Worm (Caenorhabditis elegans): ENCODE results near the gene gbb-2.
A peak's percentile ranks its signal among the peaks of the same experiment; 100 is the strongest.

Gene gbb-2

DNA sequence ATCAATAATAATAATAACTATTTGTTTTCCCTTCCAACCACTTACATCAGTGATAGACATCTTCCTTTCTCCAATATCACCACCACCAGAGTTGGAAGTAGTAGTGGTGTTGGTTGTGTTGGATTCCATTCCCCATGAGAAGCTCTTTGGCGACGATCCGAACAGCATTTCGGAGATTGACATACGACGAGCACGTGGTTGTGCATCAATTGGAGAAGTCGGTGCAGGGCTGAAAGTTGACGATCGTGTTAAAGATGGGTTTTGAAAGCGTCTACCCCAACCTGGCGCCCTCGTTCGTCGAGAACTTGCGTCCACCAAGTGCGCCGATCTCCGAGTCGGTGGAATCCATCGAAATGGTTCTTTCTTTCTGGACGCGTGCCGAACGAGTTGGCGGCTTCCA lies 37.5 kb downstream of the gbb-2 start:
- TF ChIP-seq nhr-77 (tag; optimal IDR thresholded peaks at IDR 0.05) = no peak
- TF ChIP-seq daf-12 (tag; optimal IDR thresholded peaks at IDR 0.05) = no peak
- TF ChIP-seq elt-1 (tag; optimal IDR thresholded peaks at IDR 0.05) = no peak
- TF ChIP-seq nhr-28 (tag; optimal IDR thresholded peaks at IDR 0.05) = no peak
- TF ChIP-seq hmg-11 (tag; optimal IDR thresholded peaks at IDR 0.05) = no peak
- no peak for TF ChIP-seq zag-1 (tag; optimal IDR thresholded peaks at IDR 0.05)
- no peak for TF ChIP-seq R02D3.7 (tag; optimal IDR thresholded peaks at IDR 0.05)
- TF ChIP-seq unc-39 (tag; optimal IDR thresholded peaks at IDR 0.05) = no peak
- TF ChIP-seq egl-27 (tag; optimal IDR thresholded peaks at IDR 0.05) = no peak
- TF ChIP-seq snpc-4 (tag; optimal IDR thresholded peaks at IDR 0.05) = no peak
- TF ChIP-seq nhr-11 (tag; optimal IDR thresholded peaks at IDR 0.05) = no peak
- TF ChIP-seq mml-1 (tag; optimal IDR thresholded peaks at IDR 0.05) = no peak
- no peak for TF ChIP-seq ZK546.5 (tag; optimal IDR thresholded peaks at IDR 0.05)
- no peak for TF ChIP-seq ztf-11 (tag; optimal IDR thresholded peaks at IDR 0.05)
- TF ChIP-seq ztf-4 (tag; optimal IDR thresholded peaks at IDR 0.05) = no peak
- no peak for TF ChIP-seq nfya-1 (tag; optimal IDR thresholded peaks at IDR 0.05; ENCODE audit: insufficient read depth)
- no peak for TF ChIP-seq ceh-28 (tag; optimal IDR thresholded peaks at IDR 0.05)
- no peak for TF ChIP-seq ceh-9 (tag; optimal IDR thresholded peaks at IDR 0.05)

DNA sequence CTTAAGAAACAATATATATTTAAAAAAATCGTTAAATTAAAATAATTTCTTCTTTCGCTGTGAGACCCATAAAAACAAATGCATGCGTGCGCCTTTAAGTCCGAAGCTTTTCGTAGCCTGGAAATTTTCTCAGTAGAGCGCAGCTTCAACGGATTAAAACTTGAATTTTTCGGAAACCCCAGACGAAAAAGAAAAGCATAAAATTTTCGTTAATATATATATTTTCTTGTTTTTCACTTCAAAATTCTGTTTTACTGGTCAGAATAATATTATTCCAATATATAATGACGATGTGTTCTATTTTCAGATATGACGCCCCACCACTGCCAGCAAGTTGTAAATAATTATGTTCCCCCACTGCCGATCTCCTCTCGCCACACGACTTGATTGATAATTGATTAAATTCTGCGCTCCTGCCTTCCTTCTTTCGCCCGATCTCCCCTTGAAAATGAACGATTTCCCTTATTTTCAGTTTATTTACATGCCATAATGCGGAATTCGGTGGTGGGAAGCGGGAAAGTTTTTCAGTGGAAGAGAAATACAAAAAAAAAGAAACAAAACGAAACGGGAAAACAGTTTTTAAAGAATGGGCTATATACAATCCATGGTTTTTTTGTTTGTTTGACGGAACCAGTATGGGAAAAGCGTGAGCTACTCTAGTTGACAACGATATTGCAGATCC lies 38.4 kb downstream of the gbb-2 start:
- no peak for TF ChIP-seq ceh-9 (tag; optimal IDR thresholded peaks at IDR 0.05)
- no peak for TF ChIP-seq mdl-1 (tag; optimal IDR thresholded peaks at IDR 0.05)
- TF ChIP-seq nhr-43 (tag; optimal IDR thresholded peaks at IDR 0.05; ENCODE audit: poor library complexity, severe bottlenecking) = peak; percentile 65
- no peak for TF ChIP-seq nhr-67 (tag; optimal IDR thresholded peaks at IDR 0.05)
- TF ChIP-seq jun-1 (tag; optimal IDR thresholded peaks at IDR 0.05) = peak; percentile 17
- peak; percentile 14 for TF ChIP-seq nhr-23 (tag; optimal IDR thresholded peaks at IDR 0.05)
- no peak for TF ChIP-seq fos-1 (tag; optimal IDR thresholded peaks at IDR 0.05)
- TF ChIP-seq ama-1 (optimal IDR thresholded peaks at IDR 0.05) = peak; percentile 98
- peak; percentile 46 for TF ChIP-seq pha-4 (tag; optimal IDR thresholded peaks at IDR 0.05)
- TF ChIP-seq tbx-2 (tag; optimal IDR thresholded peaks at IDR 0.05) = peak; percentile 46
- TF ChIP-seq ztf-4 (tag; optimal IDR thresholded peaks at IDR 0.05) = peak; percentile 69
- TF ChIP-seq egl-27 (tag; optimal IDR thresholded peaks at IDR 0.05) = no peak
- peak; percentile 9 for TF ChIP-seq hmg-11 (tag; optimal IDR thresholded peaks at IDR 0.05)
- TF ChIP-seq elt-2 (tag; optimal IDR thresholded peaks at IDR 0.05) = peak; percentile 40
- no peak for TF ChIP-seq lin-39 (tag; optimal IDR thresholded peaks at IDR 0.05)
- TF ChIP-seq sea-2 (GFP tag; optimal IDR thresholded peaks at IDR 0.05) = no peak
- no peak for TF ChIP-seq unc-62 (GFP tag; optimal IDR thresholded peaks at IDR 0.05)
- TF ChIP-seq lsy-12 (tag; optimal IDR thresholded peaks at IDR 0.05) = peak; percentile 46
- no peak for TF ChIP-seq zag-1 (tag; optimal IDR thresholded peaks at IDR 0.05)

DNA sequence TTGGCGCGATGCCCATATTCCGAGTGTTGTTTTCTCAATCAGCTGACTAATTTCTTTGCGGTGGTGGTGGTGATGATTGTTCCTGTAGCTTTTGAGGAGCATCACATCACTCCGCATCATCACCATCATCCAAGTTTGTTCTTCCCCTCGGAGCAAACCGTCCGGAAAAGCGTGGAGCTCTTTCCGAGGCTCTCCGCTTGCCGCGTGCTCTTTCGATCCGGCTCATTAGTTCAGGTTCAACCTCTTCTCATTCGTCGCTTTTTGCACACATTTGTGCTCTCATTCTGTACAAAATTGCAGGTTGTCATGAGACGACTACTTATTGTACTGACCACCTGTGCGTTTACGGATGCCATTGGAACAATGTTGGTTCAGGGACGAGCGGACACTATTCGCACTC lies 41.4 kb downstream of the gbb-2 start, which contains the start of gene M01H9.5:
M01H9.5 (plus strand) TSS at position 301 of the 400 bp plus-strand sequence.
- TF ChIP-seq nhr-11 (tag; optimal IDR thresholded peaks at IDR 0.05) = no peak
- TF ChIP-seq ztf-4 (tag; optimal IDR thresholded peaks at IDR 0.05) = no peak
- TF ChIP-seq sea-2 (GFP tag; optimal IDR thresholded peaks at IDR 0.05) = no peak
- no peak for TF ChIP-seq ztf-11 (tag; optimal IDR thresholded peaks at IDR 0.05)
- TF ChIP-seq lin-15B (tag; optimal IDR thresholded peaks at IDR 0.05) = no peak
- no peak for TF ChIP-seq unc-62 (GFP tag; optimal IDR thresholded peaks at IDR 0.05)
- TF ChIP-seq jun-1 (tag; optimal IDR thresholded peaks at IDR 0.05) = no peak
- TF ChIP-seq ceh-28 (tag; optimal IDR thresholded peaks at IDR 0.05) = no peak
- TF ChIP-seq unc-39 (tag; optimal IDR thresholded peaks at IDR 0.05) = no peak
- no peak for TF ChIP-seq snpc-4 (tag; optimal IDR thresholded peaks at IDR 0.05)

DNA sequence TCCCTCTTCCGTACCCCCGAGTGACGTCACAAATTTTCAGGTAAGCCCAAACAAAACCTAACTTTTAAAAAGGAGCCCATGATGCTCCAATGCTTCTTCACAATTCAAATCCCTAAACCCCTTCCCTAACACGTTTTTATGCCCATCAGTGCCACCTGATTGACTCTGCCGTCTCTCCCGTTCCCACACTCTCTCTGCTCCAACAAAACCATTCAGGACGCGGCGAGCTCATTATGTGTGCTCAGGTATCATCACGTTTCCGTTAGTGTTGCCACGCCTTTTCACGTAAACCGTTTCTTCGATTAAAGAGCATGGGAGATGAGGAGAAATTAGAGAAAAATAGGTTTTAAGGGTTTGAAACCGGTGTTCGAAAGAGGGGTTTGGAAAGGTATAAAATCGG lies 43.4 kb downstream of the gbb-2 start, which contains the start of gene M01H9.2:
M01H9.2 (minus strand) TSS at position 101 of the 400 bp plus-strand sequence.
- TF ChIP-seq ZK546.5 (tag; optimal IDR thresholded peaks at IDR 0.05) = no peak
- TF ChIP-seq egl-5 (tag; optimal IDR thresholded peaks at IDR 0.05) = no peak
- TF ChIP-seq ceh-16 (tag; optimal IDR thresholded peaks at IDR 0.05) = no peak
- no peak for TF ChIP-seq fkh-10 (GFP tag; optimal IDR thresholded peaks at IDR 0.05)
- TF ChIP-seq nhr-76 (tag; optimal IDR thresholded peaks at IDR 0.05) = no peak
- TF ChIP-seq nhr-28 (tag; optimal IDR thresholded peaks at IDR 0.05) = no peak
- TF ChIP-seq fkh-2 (tag; optimal IDR thresholded peaks at IDR 0.05) = no peak
- no peak for TF ChIP-seq mdl-1 (tag; optimal IDR thresholded peaks at IDR 0.05)
- no peak for TF ChIP-seq ceh-9 (tag; optimal IDR thresholded peaks at IDR 0.05)
- no peak for TF ChIP-seq unc-39 (tag; optimal IDR thresholded peaks at IDR 0.05)
- no peak for TF ChIP-seq skn-1 (tag; optimal IDR thresholded peaks at IDR 0.05)
- TF ChIP-seq egl-27 (tag; optimal IDR thresholded peaks at IDR 0.05) = no peak
- no peak for TF ChIP-seq ztf-4 (tag; optimal IDR thresholded peaks at IDR 0.05)
- no peak for TF ChIP-seq nhr-25 (tag; optimal IDR thresholded peaks at IDR 0.05)
- TF ChIP-seq hmg-11 (tag; optimal IDR thresholded peaks at IDR 0.05) = no peak
- TF ChIP-seq lsy-12 (tag; optimal IDR thresholded peaks at IDR 0.05) = no peak
- TF ChIP-seq daf-12 (tag; optimal IDR thresholded peaks at IDR 0.05) = no peak
- TF ChIP-seq unc-62 (GFP tag; optimal IDR thresholded peaks at IDR 0.05) = no peak
- no peak for TF ChIP-seq eor-1 (tag; optimal IDR thresholded peaks at IDR 0.05)
- TF ChIP-seq ama-1 (optimal IDR thresholded peaks at IDR 0.05) = no peak
